Fruit fly (Drosophila melanogaster) whole organism, embryonic: Measurements from ENCODE around the gene CG13603.

Experiments used
- BEAF-32 ChIP-seq: fragments of 200-800 bp; sonication (Bioruptor generic); optimal IDR thresholded peaks from 3 replicates; lab custom pipeline; 2017; ENCODE audit warnings: missing biosample characterization, missing genetic modification characterization, mild to moderate bottlenecking, moderate library complexity, missing genetic modification reagents
- CG11695 ChIP-seq: fragments of 200-800 bp; sonication (Bioruptor generic); IDR thresholded peaks from 3 replicates; pipeline ENCODE4 v1.3.6; 2022; ENCODE audit warnings: missing biosample characterization, missing genetic modification characterization
- CG13296 ChIP-seq: fragments of 200-800 bp; sonication (Bioruptor generic); optimal IDR thresholded peaks from 3 replicates; lab custom pipeline; 2018; ENCODE audit warnings: missing biosample characterization, mild to moderate bottlenecking, missing genetic modification characterization
- CG14860 ChIP-seq: fragments of 200-800 bp; sonication (Bioruptor generic); IDR thresholded peaks from 3 replicates; pipeline ENCODE4 v1.3.6; 2022; ENCODE audit warnings: missing biosample characterization, missing genetic modification characterization; ENCODE audit not compliant: partially characterized antibody
- CG17186 ChIP-seq: fragments of 200-800 bp; sonication (Bioruptor generic); optimal IDR thresholded peaks from 3 replicates; lab custom pipeline; 2017; ENCODE audit warnings: missing biosample characterization, missing genetic modification reagents, missing genetic modification characterization
- CG17829 ChIP-seq: fragments of 200-800 bp; optimal IDR thresholded peaks from 2 replicates; lab custom pipeline; 2019; ENCODE audit warnings: missing biosample characterization, mild to moderate bottlenecking, missing genetic modification characterization, moderate library complexity
- CG18619 ChIP-seq: fragments of 200-800 bp; sonication (Bioruptor generic); optimal IDR thresholded peaks from 3 replicates; lab custom pipeline; 2017; ENCODE audit warnings: missing biosample characterization, mild to moderate bottlenecking, missing genetic modification characterization
- CG2116 ChIP-seq: fragments of 200-800 bp; sonication (Bioruptor generic); optimal IDR thresholded peaks from 3 replicates; lab custom pipeline; 2018; ENCODE audit warnings: missing biosample characterization, mild to moderate bottlenecking, missing genetic modification characterization
- CG32772 ChIP-seq: fragments of 200-800 bp; sonication (Bioruptor generic); IDR thresholded peaks from 2 replicates; pipeline ENCODE4 v1.3.6; 2022; ENCODE audit warnings: missing biosample characterization, missing genetic modification characterization
- CG3281 ChIP-seq: fragments of 200-800 bp; sonication (Bioruptor generic); optimal IDR thresholded peaks from 3 replicates; lab custom pipeline; 2017; ENCODE audit warnings: missing biosample characterization, mild to moderate bottlenecking, missing genetic modification characterization
- CG3407 ChIP-seq: fragments of 200-800 bp; sonication (Bioruptor generic); optimal IDR thresholded peaks from 2 replicates; lab custom pipeline; 2018; ENCODE audit warnings: missing biosample characterization, mild to moderate bottlenecking, missing genetic modification characterization
- CG5245 ChIP-seq: fragments of 200-800 bp; sonication (Bioruptor generic); optimal IDR thresholded peaks from 3 replicates; lab custom pipeline; 2016; ENCODE audit warnings: missing biosample characterization, missing genetic modification characterization
- CG6683 ChIP-seq: fragments of 200-800 bp; sonication (Bioruptor generic); optimal IDR thresholded peaks from 2 replicates; lab custom pipeline; 2017; ENCODE audit warnings: missing biosample characterization, mild to moderate bottlenecking, missing genetic modification characterization, missing genetic modification reagents
- CG7928 ChIP-seq: fragments of 200-800 bp; sonication (Bioruptor generic); optimal IDR thresholded peaks from 2 replicates; lab custom pipeline; 2017; ENCODE audit warnings: missing biosample characterization, mild to moderate bottlenecking, missing genetic modification characterization
- CG9817 ChIP-seq: fragments of 200-800 bp; sonication (Bioruptor generic); optimal IDR thresholded peaks from 2 replicates; lab custom pipeline; 2018; ENCODE audit warnings: missing biosample characterization, mild to moderate bottlenecking, missing genetic modification characterization, moderate library complexity
- Camta ChIP-seq: fragments of 200-800 bp; sonication (Bioruptor generic); optimal IDR thresholded peaks from 2 replicates; lab custom pipeline; 2016; ENCODE audit warnings: missing biosample characterization, missing genetic modification characterization
- Dek ChIP-seq: fragments of 200-800 bp; sonication (Bioruptor generic); optimal IDR thresholded peaks from 3 replicates; lab custom pipeline; 2019; ENCODE audit warnings: missing biosample characterization, mild to moderate bottlenecking, missing genetic modification characterization, moderate library complexity
- E2f1 ChIP-seq: fragments of 200-800 bp; sonication (Bioruptor generic); IDR thresholded peaks from 2 replicates; pipeline ENCODE4 v1.3.6; 2022; ENCODE audit warnings: missing biosample characterization, missing genetic modification characterization
- GATAe ChIP-seq: fragments of 200-800 bp; sonication (Bioruptor generic); conservative IDR thresholded peaks from 2 replicates; pipeline ENCODE4 v1.3.6; 2022; ENCODE audit warnings: missing biosample characterization, missing genetic modification characterization
- Gsc ChIP-seq: fragments of 200-800 bp; sonication (Bioruptor generic); IDR thresholded peaks from 2 replicates; pipeline ENCODE4 v1.3.6; 2022; ENCODE audit warnings: missing biosample characterization, missing genetic modification characterization
- Gug ChIP-seq: fragments of 200-800 bp; sonication (Bioruptor generic); IDR thresholded peaks from 4 replicates; pipeline ENCODE4 v1.3.6; 2022; ENCODE audit warnings: missing biosample characterization, missing genetic modification characterization
- H2.0 ChIP-seq: fragments of 200-800 bp; sonication (Bioruptor generic); IDR thresholded peaks from 2 replicates; pipeline ENCODE4 v1.3.6; 2022; ENCODE audit warnings: missing biosample characterization, missing genetic modification characterization
- Lpt ChIP-seq: fragments of >200 bp; optimal IDR thresholded peaks from 2 replicates; lab custom pipeline; 2018; ENCODE audit warnings: missing biosample characterization, missing genetic modification characterization
- Med ChIP-seq: fragments of 200-800 bp; sonication (Bioruptor generic); peaks from one replicate; lab custom pipeline; 2016; ENCODE audit warnings: missing biosample characterization, missing genetic modification characterization, mild to moderate bottlenecking, inconsistent platforms, moderate library complexity
- Rfx ChIP-seq: fragments of 200-800 bp; sonication (Bioruptor generic); IDR thresholded peaks from 2 replicates; pipeline ENCODE4 v1.3.6; 2022; ENCODE audit warnings: missing biosample characterization, missing genetic modification characterization
- Six4 ChIP-seq: fragments of 200-800 bp; sonication (Bioruptor generic); optimal IDR thresholded peaks from 2 replicates; lab custom pipeline; 2016; ENCODE audit warnings: missing biosample characterization, missing genetic modification characterization
- Sox100B ChIP-seq: fragments of 200-800 bp; sonication (Bioruptor generic); optimal IDR thresholded peaks from 3 replicates; lab custom pipeline; 2018; ENCODE audit warnings: missing biosample characterization, mild to moderate bottlenecking, missing genetic modification characterization
- br ChIP-seq: fragments of >200 bp; optimal IDR thresholded peaks from 2 replicates; lab custom pipeline; 2017
- crol ChIP-seq: fragments of 200-800 bp; sonication (Bioruptor generic); IDR thresholded peaks from 2 replicates; pipeline ENCODE4 v1.3.6; 2022; ENCODE audit warnings: missing biosample characterization, missing genetic modification characterization
- crp ChIP-seq, 2 experiments: fragments of 200-800 bp; sonication (Bioruptor generic); optimal IDR thresholded peaks; 2 replicates in 1 of 2; 3 replicates in 1 of 2; lab custom pipeline; 2017; ENCODE audit warnings: missing biosample characterization in 2 of 2, missing genetic modification characterization in 2 of 2, mild to moderate bottlenecking in 1 of 2, moderate library complexity in 1 of 2
- fd3F ChIP-seq: fragments of 200-800 bp; sonication (Bioruptor generic); optimal IDR thresholded peaks from 2 replicates; lab custom pipeline; 2018; ENCODE audit warnings: missing biosample characterization, mild to moderate bottlenecking, missing genetic modification characterization, moderate library complexity
- fd96Cb ChIP-seq: fragments of 200-800 bp; sonication (Bioruptor generic); optimal IDR thresholded peaks from 2 replicates; lab custom pipeline; 2018; ENCODE audit warnings: missing biosample characterization, mild to moderate bottlenecking, missing genetic modification characterization, moderate library complexity
- h ChIP-seq: fragments of >200 bp; optimal IDR thresholded peaks from 2 replicates; lab custom pipeline; 2017
- lmd ChIP-seq: fragments of 200-800 bp; sonication (Bioruptor generic); IDR thresholded peaks from 2 replicates; pipeline ENCODE4 v1.3.6; 2022; ENCODE audit warnings: missing biosample characterization, missing genetic modification characterization
- lov ChIP-seq, 2 experiments: fragments of 200-800 bp in 1 of 2; fragments of >200 bp in 1 of 2; sonication (Bioruptor generic) in 1 of 2; IDR thresholded peaks in 1 of 2; optimal IDR thresholded peaks in 1 of 2; 2 replicates in 1 of 2; 3 replicates in 1 of 2; pipeline versions ENCODE4 v1.3.6 to Lab custom; 2017 to 2022; ENCODE audit warnings: missing biosample characterization in 1 of 2, missing genetic modification characterization in 1 of 2
- maf-S ChIP-seq: fragments of 200-800 bp; sonication (Bioruptor generic); optimal IDR thresholded peaks from 2 replicates; lab custom pipeline; 2016; ENCODE audit warnings: missing biosample characterization, missing genetic modification characterization
- mld ChIP-seq: fragments of 200-800 bp; sonication (Bioruptor generic); IDR thresholded peaks from 3 replicates; pipeline ENCODE4 v1.3.6; 2022; ENCODE audit warnings: missing biosample characterization, missing genetic modification characterization; ENCODE audit not compliant: partially characterized antibody
- nerfin-2 ChIP-seq: fragments of 200-800 bp; sonication (Bioruptor generic); IDR thresholded peaks from 2 replicates; pipeline ENCODE4 v1.3.6; 2022; ENCODE audit warnings: missing biosample characterization, missing genetic modification characterization; ENCODE audit not compliant: partially characterized antibody
- pb ChIP-seq: fragments of 200-800 bp; sonication (Bioruptor generic); optimal IDR thresholded peaks from 3 replicates; lab custom pipeline; 2016; ENCODE audit warnings: missing biosample characterization, missing genetic modification characterization
- pum ChIP-seq: fragments of 200-800 bp; sonication (Bioruptor generic); optimal IDR thresholded peaks from 2 replicates; lab custom pipeline; 2016; ENCODE audit warnings: missing biosample characterization, missing genetic modification characterization
- pzg ChIP-seq: fragments of 200-800 bp; sonication (Bioruptor generic); optimal IDR thresholded peaks from 3 replicates; lab custom pipeline; 2018; ENCODE audit warnings: missing biosample characterization, mild to moderate bottlenecking, missing genetic modification characterization, moderate library complexity
- sc ChIP-seq, 3 experiments: fragments of >200 bp in 2 of 3; fragments of 200-800 bp in 1 of 3; sonication (Bioruptor generic) in 1 of 3; optimal IDR thresholded peaks; 2 replicates in 2 of 3; 3 replicates in 1 of 3; lab custom pipeline; 2017; ENCODE audit warnings: mild to moderate bottlenecking in 1 of 3, missing biosample characterization in 1 of 3, missing genetic modification characterization in 1 of 3, missing genetic modification reagents in 1 of 3
- sisA ChIP-seq: fragments of 200-800 bp; sonication (Bioruptor generic); IDR thresholded peaks from 2 replicates; pipeline ENCODE4 v1.3.6; 2022; ENCODE audit warnings: missing biosample characterization, missing genetic modification characterization
- slp2 ChIP-seq: fragments of 200-800 bp; sonication (Bioruptor generic); optimal IDR thresholded peaks from 2 replicates; lab custom pipeline; 2016; ENCODE audit warnings: missing biosample characterization, missing genetic modification characterization
- sr ChIP-seq: fragments of 200-800 bp; sonication (Bioruptor generic); IDR thresholded peaks from 3 replicates; pipeline ENCODE4 v1.3.6; 2022; ENCODE audit warnings: missing biosample characterization, missing genetic modification characterization
- trh ChIP-seq: fragments of 200-800 bp; sonication (Bioruptor generic); optimal IDR thresholded peaks from 2 replicates; lab custom pipeline; 2016; ENCODE audit warnings: missing biosample characterization, missing genetic modification characterization
- tx ChIP-seq: fragments of 200-800 bp; sonication (Bioruptor generic); optimal IDR thresholded peaks from 2 replicates; lab custom pipeline; 2016; ENCODE audit warnings: missing biosample characterization, missing genetic modification characterization
- unc-4 ChIP-seq: fragments of 200-800 bp; sonication (Bioruptor generic); IDR thresholded peaks from 2 replicates; pipeline ENCODE4 v1.3.6; 2022; ENCODE audit warnings: missing biosample characterization, missing genetic modification characterization; ENCODE audit not compliant: partially characterized antibody

CG13603 gene

dm6 chr3R:23939921-23940839, 46.2 kb downstream of the CG13603 start (continued):
- TF ChIP-seq sr (GFP tag; lab: Robert Waterston, UW) (peak; percentile 87), sc (optimal IDR thresholded peaks at IDR 0.05; lab: Kevin White, UChicago) (no peak), sc (GFP tag; optimal IDR thresholded peaks at IDR 0.05; lab: Kevin White, UChicago) (peak; percentile 88), pum (GFP tag; lab: Kevin White, UChicago) (peak; percentile 47), CG14860 (GFP tag; lab: Robert Waterston, UW) (no peak), unc-4 (GFP tag; lab: Robert Waterston, UW) (no peak), E2f1 (peak; percentile 76; the same call in 1 of the 2 replicates), CG17829 (tag; lab: Kevin White, UChicago) (peak; percentile 52), CG7928 (GFP tag; lab: Kevin White, UChicago) (peak; percentile 51), lov (optimal IDR thresholded peaks at IDR 0.05; lab: Kevin White, UChicago) (no peak), lov (GFP tag; IDR thresholded peaks at IDR 0.05; lab: Robert Waterston, UW) (peak; percentile 93), lmd (GFP tag; lab: Robert Waterston, UW) (no peak), pzg (GFP tag; lab: Kevin White, UChicago) (no peak), GATAe (GFP tag; lab: Robert Waterston, UW) (no peak), crp (GFP tag; optimal IDR thresholded peaks at IDR 0.05; lab: Kevin White, UChicago) (peak in 1 of 2 experiments; percentile 2), Six4 (peak; percentile 68), CG13296 (GFP tag; lab: Kevin White, UChicago) (peak; percentile 91), fd3F (peak; percentile 82), fd96Cb (peak; percentile 61), nerfin-2 (GFP tag; lab: Robert Waterston, UW) (no peak), CG6683 (peak; percentile 72), br (lab: Kevin White, UChicago) (no peak), BEAF-32 (GFP tag; lab: Kevin White, UChicago) (no peak), crol (no peak), H2.0 (peak; percentile 62), maf-S (GFP tag; lab: Kevin White, UChicago) (peak; percentile 40), Lpt (GFP tag; lab: Kevin White, UChicago) (no peak), Camta (GFP tag; lab: Kevin White, UChicago) (peak; percentile 70), CG32772 (peak; percentile 47; the same call in 1 of the 2 replicates), CG18619 (GFP tag; lab: Kevin White, UChicago) (peak; percentile 88), Dek (peak; percentile 59), CG17186 (GFP tag; lab: Kevin White, UChicago) (peak; percentile 39), trh (GFP tag; lab: Kevin White, UChicago) (peak; percentile 80), Sox100B (GFP tag; lab: Kevin White, UChicago) (peak; percentile 90), sisA (no peak), mld (GFP tag; lab: Robert Waterston, UW) (no peak), pb (GFP tag; lab: Kevin White, UChicago) (no peak), Med (peak; percentile 91), CG5245 (peak; percentile 63), h (lab: Kevin White, UChicago) (no peak), Gug (GFP tag; lab: Robert Waterston, UW) (no peak), CG3281 (GFP tag; lab: Kevin White, UChicago) (peak; percentile 79), Gsc (GFP tag; lab: Robert Waterston, UW) (no peak), CG3407 (GFP tag; lab: Kevin White, UChicago) (peak; percentile 95), Rfx (GFP tag; lab: Robert Waterston, UW) (peak; percentile 73), slp2 (GFP tag; lab: Kevin White, UChicago) (no peak), CG9817 (tag; lab: Kevin White, UChicago) (peak; percentile 51), CG11695 (GFP tag; lab: Robert Waterston, UW) (peak; percentile 85), tx (no peak), CG2116 (GFP tag; lab: Kevin White, UChicago) (peak; percentile 50)
